Worm (Caenorhabditis elegans) whole organism, early embryonic: Measurements from ENCODE around the gene vha-17.
"Not testable (repeated sequence)": the region's sequence is repeated elsewhere in the genome, so short reads cannot be mapped to it uniquely, and the experiment has no call there.

ENCODE experiments used
- B0310.2 ChIP-seq: sonication (generic microtip); optimal IDR thresholded peaks from 2 replicates; lab custom pipeline; 2016; ENCODE audit warnings: mild to moderate bottlenecking, missing genetic modification characterization, missing compliant biosample characterization
- F13C5.2 ChIP-seq: sonication (generic microtip); optimal IDR thresholded peaks from 2 replicates; lab custom pipeline; 2017; ENCODE audit warnings: mild to moderate bottlenecking, missing genetic modification characterization, inconsistent platforms, missing compliant biosample characterization
- aly-1 ChIP-seq: sonication (generic microtip); optimal IDR thresholded peaks from 2 replicates; lab custom pipeline; 2016; ENCODE audit warnings: missing genetic modification characterization, missing compliant biosample characterization
- ama-1 ChIP-seq: fragments of 150-350 bp; optimal IDR thresholded peaks from 2 replicates; lab custom pipeline; 2014
- ceh-13 ChIP-seq: fragments of 200-800 bp; sonication (Bioruptor generic); optimal IDR thresholded peaks from 2 replicates; lab custom pipeline; 2018; ENCODE audit warnings: mild to moderate bottlenecking, missing genetic modification characterization, missing compliant biosample characterization
- ceh-36 ChIP-seq: sonication (generic microtip); optimal IDR thresholded peaks from 2 replicates; lab custom pipeline; 2016; ENCODE audit warnings: missing genetic modification characterization, inconsistent platforms, missing compliant biosample characterization
- ets-7 ChIP-seq: sonication (generic microtip); optimal IDR thresholded peaks from 2 replicates; lab custom pipeline; 2016; ENCODE audit warnings: missing genotype, missing genetic modification characterization, missing compliant biosample characterization
- flt-1 ChIP-seq: fragments of 200-800 bp; sonication (Bioruptor generic); IDR thresholded peaks from 2 replicates; pipeline ENCODE4 v1.3.6; 2022; ENCODE audit warnings: missing genetic modification characterization, missing compliant biosample characterization
- hmbx-1 ChIP-seq: sonication (generic microtip); optimal IDR thresholded peaks from 2 replicates; lab custom pipeline; 2016; ENCODE audit warnings: mild to moderate bottlenecking, missing genetic modification characterization, missing compliant biosample characterization
- hmg-4 ChIP-seq: fragments of 200-800 bp; sonication (Bioruptor generic); optimal IDR thresholded peaks from 2 replicates; lab custom pipeline; 2018; ENCODE audit warnings: mild to moderate bottlenecking, missing genetic modification characterization, missing compliant biosample characterization
- hnd-1 ChIP-seq: sonication (generic microtip); optimal IDR thresholded peaks from 2 replicates; lab custom pipeline; 2016; ENCODE audit warnings: missing genetic modification characterization, missing compliant biosample characterization
- pes-1 ChIP-seq: fragments of 200-800 bp; sonication (Bioruptor generic); IDR thresholded peaks from 2 replicates; pipeline ENCODE4 v1.3.6; 2022; ENCODE audit warnings: missing genetic modification reagents, missing genetic modification characterization, missing compliant biosample characterization
- scrt-1 ChIP-seq: fragments of 200-800 bp; sonication (Bioruptor generic); IDR thresholded peaks from 2 replicates; pipeline ENCODE4 v1.3.6; 2022; ENCODE audit warnings: missing genetic modification characterization, missing compliant biosample characterization
- sea-1 ChIP-seq: fragments of 200-800 bp; sonication (Bioruptor generic); conservative IDR thresholded peaks from 2 replicates; pipeline ENCODE4 v1.3.6; 2022; ENCODE audit warnings: missing genetic modification characterization, missing compliant biosample characterization
- tbx-11 ChIP-seq: fragments of 200-800 bp; sonication (Bioruptor generic); IDR thresholded peaks from 2 replicates; pipeline ENCODE4 v1.3.6; 2022; ENCODE audit warnings: missing genetic modification characterization, missing compliant biosample characterization
- tbx-37 ChIP-seq: fragments of 200-800 bp; sonication (Bioruptor generic); conservative IDR thresholded peaks from 2 replicates; pipeline ENCODE4 v1.3.6; 2022; ENCODE audit warnings: missing genetic modification reagents, missing genetic modification characterization, missing compliant biosample characterization
- tra-4 ChIP-seq: sonication (generic microtip); optimal IDR thresholded peaks from 2 replicates; lab custom pipeline; 2017; ENCODE audit warnings: missing genetic modification characterization, missing compliant biosample characterization

The vha-17 gene

ce11 chrIV:9321039-9321851 is at the start of gene vha-17, which contains the start of gene F49C12.12:
Gene vha-17 (plus strand): TSS chrIV:9321801.
Gene F49C12.12 (minus strand): TSS chrIV:9321089.
- TF ChIP-seq hnd-1 = no peak
- no peak for TF ChIP-seq sea-1
- TF ChIP-seq scrt-1 = no peak
- TF ChIP-seq hmbx-1 (tag; lab: Kevin White, UChicago) = no peak
- no peak for TF ChIP-seq tbx-11 (GFP tag; lab: Robert Waterston, UW)
- TF ChIP-seq tra-4 (tag; lab: Kevin White, UChicago) = no peak
- no peak for TF ChIP-seq ets-7 (tag; lab: Kevin White, UChicago)
- TF ChIP-seq F13C5.2 (tag; lab: Kevin White, UChicago) = no peak
- TF ChIP-seq pes-1 (GFP tag; lab: Robert Waterston, UW) = no peak
- TF ChIP-seq flt-1 (GFP tag; lab: Robert Waterston, UW) = no peak
- TF ChIP-seq ceh-13 (GFP tag; lab: Kevin White, UChicago) = no peak
- TF ChIP-seq ama-1 (lab: Kevin White, UChicago) = no peak
- no peak for TF ChIP-seq ceh-36 (tag; lab: Kevin White, UChicago)
- no peak for TF ChIP-seq B0310.2 (tag; lab: Kevin White, UChicago)
- no peak for TF ChIP-seq hmg-4 (GFP tag; lab: Kevin White, UChicago)
- no peak for TF ChIP-seq tbx-37 (GFP tag; lab: Robert Waterston, UW)
- TF ChIP-seq aly-1 (tag; lab: Kevin White, UChicago) = no peak

- TF ChIP-seq hmbx-1 (tag; lab: Kevin White, UChicago) (no peak), B0310.2 (tag; lab: Kevin White, UChicago) (no peak), tbx-11 (GFP tag; lab: Robert Waterston, UW) (no peak), aly-1 (tag; lab: Kevin White, UChicago) (no peak), scrt-1 (no peak), hnd-1 (no peak), pes-1 (GFP tag; lab: Robert Waterston, UW) (no peak), ets-7 (tag; lab: Kevin White, UChicago) (no peak), ceh-36 (tag; lab: Kevin White, UChicago) (no peak), F13C5.2 (tag; lab: Kevin White, UChicago) (no peak), flt-1 (GFP tag; lab: Robert Waterston, UW) (no peak)
Observed at ce11 chrIV:9274008-9274529, 47.5 kb upstream of the vha-17 start, which contains the start of gene nmy-3. Gene nmy-3 (plus strand): TSS chrIV:9274479.

ce11 chrIV:9286305-9286704 is 35.3 kb upstream of the vha-17 start, which contains the start of gene nhr-267:
Gene nhr-267 (minus strand): TSS chrIV:9286405.
- not testable (repeated sequence) for TF ChIP-seq ceh-13 (GFP tag; lab: Kevin White, UChicago); hmbx-1 (tag; lab: Kevin White, UChicago); hmg-4 (GFP tag; lab: Kevin White, UChicago)

- no peak for TF ChIP-seq ama-1 (lab: Kevin White, UChicago)
Observed at ce11 chrIV:9289635-9290034, 32.0 kb upstream of the vha-17 start.

- not testable (repeated sequence) for TF ChIP-seq B0310.2 (tag; lab: Kevin White, UChicago); hmg-4 (GFP tag; lab: Kevin White, UChicago); hnd-1
Observed at ce11 chrIV:9293825-9294224, 27.8 kb upstream of the vha-17 start, which contains the start of gene nhr-264. Gene nhr-264 (minus strand): TSS chrIV:9293925.

- no peak for TF ChIP-seq scrt-1
- TF ChIP-seq ets-7 (tag; lab: Kevin White, UChicago) = no peak
- TF ChIP-seq sea-1 = no peak
- no peak for TF ChIP-seq tbx-11 (GFP tag; lab: Robert Waterston, UW)
- no peak for TF ChIP-seq hmg-4 (GFP tag; lab: Kevin White, UChicago)
- TF ChIP-seq B0310.2 (tag; lab: Kevin White, UChicago) = no peak
- TF ChIP-seq F13C5.2 (tag; lab: Kevin White, UChicago) = no peak
- TF ChIP-seq hmbx-1 (tag; lab: Kevin White, UChicago) = no peak
- TF ChIP-seq hnd-1 = no peak
- no peak for TF ChIP-seq ama-1 (lab: Kevin White, UChicago)
- TF ChIP-seq tbx-37 (GFP tag; lab: Robert Waterston, UW) = no peak
- no peak for TF ChIP-seq pes-1 (GFP tag; lab: Robert Waterston, UW)
- TF ChIP-seq ceh-36 (tag; lab: Kevin White, UChicago) = no peak
- TF ChIP-seq tra-4 (tag; lab: Kevin White, UChicago) = no peak
- no peak for TF ChIP-seq ceh-13 (GFP tag; lab: Kevin White, UChicago)
- TF ChIP-seq aly-1 (tag; lab: Kevin White, UChicago) = no peak
- no peak for TF ChIP-seq flt-1 (GFP tag; lab: Robert Waterston, UW)
Observed at ce11 chrIV:9296285-9296684, 25.3 kb upstream of the vha-17 start, which contains the start of gene F49C12.1. Gene F49C12.1 (minus strand): TSS chrIV:9296354.

- TF ChIP-seq flt-1 (GFP tag; lab: Robert Waterston, UW) = no peak
- no peak for TF ChIP-seq hnd-1
- no peak for TF ChIP-seq hmg-4 (GFP tag; lab: Kevin White, UChicago)
- no peak for TF ChIP-seq aly-1 (tag; lab: Kevin White, UChicago)
- no peak for TF ChIP-seq scrt-1
- TF ChIP-seq ets-7 (tag; lab: Kevin White, UChicago) = no peak
- no peak for TF ChIP-seq tbx-11 (GFP tag; lab: Robert Waterston, UW)
- no peak for TF ChIP-seq ceh-13 (GFP tag; lab: Kevin White, UChicago)
- TF ChIP-seq B0310.2 (tag; lab: Kevin White, UChicago) = no peak
- no peak for TF ChIP-seq F13C5.2 (tag; lab: Kevin White, UChicago)
- TF ChIP-seq tra-4 (tag; lab: Kevin White, UChicago) = no peak
- TF ChIP-seq sea-1 = no peak
- TF ChIP-seq tbx-37 (GFP tag; lab: Robert Waterston, UW) = no peak
- no peak for TF ChIP-seq hmbx-1 (tag; lab: Kevin White, UChicago)
Observed at ce11 chrIV:9299145-9299544, 22.5 kb upstream of the vha-17 start, which contains the start of gene F49C12.2. Gene F49C12.2 (minus strand): TSS chrIV:9299245.
